Worm (Caenorhabditis elegans) whole organism, L4/young adult: ENCODE data around the gene R10E11.6.

Source experiments
- W03F9.2 ChIP-seq: fragments of 150-350 bp; optimal IDR thresholded peaks from 2 replicates; lab custom pipeline; 2014; ENCODE audit warnings: missing biosample characterization, missing genetic modification characterization
- dao-5 ChIP-seq: sonication (generic microtip); optimal IDR thresholded peaks from 2 replicates; lab custom pipeline; 2016; ENCODE audit warnings: missing genotype, missing genetic modification characterization, moderate library complexity, missing compliant biosample characterization
- him-1 ChIP-seq: sonication (generic microtip); optimal IDR thresholded peaks from 2 replicates; lab custom pipeline; 2016; ENCODE audit warnings: missing genotype, missing genetic modification reagents, missing genetic modification characterization, missing compliant biosample characterization

DNA sequence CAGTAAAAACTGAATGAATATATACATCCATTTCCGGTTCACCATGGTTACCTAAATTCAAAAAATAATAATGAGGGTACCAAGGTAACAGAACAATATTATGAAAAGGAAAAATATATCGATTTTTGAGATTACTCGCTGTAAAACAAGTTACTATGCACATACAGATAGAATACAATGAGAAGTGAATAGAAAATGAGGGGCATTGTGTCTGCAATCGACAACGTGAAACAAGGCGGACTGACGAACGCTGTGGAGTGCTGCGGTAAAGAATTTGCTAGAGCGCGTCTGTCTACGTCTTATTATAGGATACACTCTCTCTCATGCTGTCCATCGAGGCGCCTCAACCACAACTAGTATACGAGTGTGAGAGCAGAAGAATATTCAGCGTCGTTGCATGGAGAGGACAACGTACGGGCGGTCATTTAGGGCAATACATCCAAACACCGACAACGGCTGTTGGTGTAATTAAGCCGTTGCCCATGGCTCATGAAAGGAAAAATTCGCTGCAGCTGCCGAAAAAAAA, 34.3 kb downstream of the R10E11.6 start, which contains the start of gene cnx-1:
- TF ChIP-seq dao-5 (tag; lab: Kevin White, UChicago) (no peak), W03F9.2 (tag; lab: Kevin White, UChicago) (no peak), him-1 (tag; lab: Kevin White, UChicago) (no peak)
